Worm (Caenorhabditis elegans): Measurements from ENCODE around the gene srbc-22.

srbc-22 gene

ce11 chrV:2153274-2153673 is 3.7 kb upstream of the srbc-22 start, which contains the start of gene srbc-23:
Gene srbc-23 (plus strand): TSS chrV:2153574.
- TF ChIP-seq pes-1 (GFP tag; IDR thresholded peaks at IDR 0.05) (no peak), sea-1 (GFP tag; conservative IDR thresholded peaks at IDR 0.05) (no peak)

- no peak for TF ChIP-seq sea-1 (GFP tag; conservative IDR thresholded peaks at IDR 0.05)
- no peak for TF ChIP-seq hmbx-1 (tag; optimal IDR thresholded peaks at IDR 0.05)
- TF ChIP-seq ceh-36 (tag; optimal IDR thresholded peaks at IDR 0.05), result no peak
- no peak for TF ChIP-seq scrt-1 (GFP tag; IDR thresholded peaks at IDR 0.05)
- TF ChIP-seq ama-1 (optimal IDR thresholded peaks at IDR 0.05), result no peak
- TF ChIP-seq B0310.2 (tag; optimal IDR thresholded peaks at IDR 0.05), result no peak
- TF ChIP-seq aly-1 (tag; optimal IDR thresholded peaks at IDR 0.05), result no peak
- no peak for TF ChIP-seq pes-1 (GFP tag; IDR thresholded peaks at IDR 0.05)
These were observed 1.7 kb upstream of the srbc-22 start, which contains the start of gene srbc-21 for ce11 chrV:2155232-2155631. Gene srbc-21 (plus strand): TSS chrV:2155532.

ce11 chrV:2159331-2159730 is 2.4 kb downstream of the srbc-22 start, which contains the start of gene C45H4.14:
Gene C45H4.14 (minus strand): TSS chrV:2159431.
- TF ChIP-seq tbx-37 (GFP tag; conservative IDR thresholded peaks at IDR 0.05) (no peak), ceh-13 (GFP tag; optimal IDR thresholded peaks at IDR 0.05) (no peak), ceh-36 (tag; optimal IDR thresholded peaks at IDR 0.05) (no peak), B0310.2 (tag; optimal IDR thresholded peaks at IDR 0.05) (no peak), hmg-4 (GFP tag; optimal IDR thresholded peaks at IDR 0.05) (no peak), tra-4 (tag; optimal IDR thresholded peaks at IDR 0.05) (no peak), F13C5.2 (tag; optimal IDR thresholded peaks at IDR 0.05) (no peak), hnd-1 (tag; optimal IDR thresholded peaks at IDR 0.05) (no peak), scrt-1 (GFP tag; IDR thresholded peaks at IDR 0.05) (no peak), flt-1 (GFP tag; IDR thresholded peaks at IDR 0.05) (no peak), ama-1 (optimal IDR thresholded peaks at IDR 0.05) (no peak), tbx-11 (GFP tag; IDR thresholded peaks at IDR 0.05) (no peak), hmbx-1 (tag; optimal IDR thresholded peaks at IDR 0.05) (no peak), aly-1 (tag; optimal IDR thresholded peaks at IDR 0.05) (no peak), sea-1 (GFP tag; conservative IDR thresholded peaks at IDR 0.05) (no peak), ets-7 (tag; optimal IDR thresholded peaks at IDR 0.05) (no peak)

ce11 chrV:2163735-2164134 is 6.8 kb downstream of the srbc-22 start, which contains the start of gene str-255:
Gene str-255 (minus strand): TSS chrV:2163835.
- TF ChIP-seq tbx-37 (GFP tag; conservative IDR thresholded peaks at IDR 0.05) (no peak), ama-1 (optimal IDR thresholded peaks at IDR 0.05) (no peak), pes-1 (GFP tag; IDR thresholded peaks at IDR 0.05) (no peak), tra-4 (tag; optimal IDR thresholded peaks at IDR 0.05) (no peak)

- TF ChIP-seq pes-1 (GFP tag; IDR thresholded peaks at IDR 0.05) (no peak), sea-1 (GFP tag; conservative IDR thresholded peaks at IDR 0.05) (no peak), scrt-1 (GFP tag; IDR thresholded peaks at IDR 0.05) (no peak), tra-4 (tag; optimal IDR thresholded peaks at IDR 0.05) (no peak), ceh-36 (tag; optimal IDR thresholded peaks at IDR 0.05) (no peak), F13C5.2 (tag; optimal IDR thresholded peaks at IDR 0.05) (no peak), B0310.2 (tag; optimal IDR thresholded peaks at IDR 0.05) (no peak)
These were observed 9.7 kb downstream of the srbc-22 start, which contains the start of gene srbc-19 for ce11 chrV:2166679-2167078. Gene srbc-19 (minus strand): TSS chrV:2166779.

- no peak for TF ChIP-seq F13C5.2 (tag; optimal IDR thresholded peaks at IDR 0.05)
These were observed 17.5 kb downstream of the srbc-22 start for ce11 chrV:2174465-2174864.

- no peak for TF ChIP-seq ets-7 (tag; optimal IDR thresholded peaks at IDR 0.05)
- no peak for TF ChIP-seq sea-1 (GFP tag; conservative IDR thresholded peaks at IDR 0.05)
- TF ChIP-seq tra-4 (tag; optimal IDR thresholded peaks at IDR 0.05), result no peak
- no peak for TF ChIP-seq hmbx-1 (tag; optimal IDR thresholded peaks at IDR 0.05)
- no peak for TF ChIP-seq ceh-36 (tag; optimal IDR thresholded peaks at IDR 0.05)
- TF ChIP-seq aly-1 (tag; optimal IDR thresholded peaks at IDR 0.05), result no peak
- TF ChIP-seq hmg-4 (GFP tag; optimal IDR thresholded peaks at IDR 0.05), result no peak
- TF ChIP-seq F13C5.2 (tag; optimal IDR thresholded peaks at IDR 0.05), result no peak
- TF ChIP-seq tbx-11 (GFP tag; IDR thresholded peaks at IDR 0.05), result no peak
- TF ChIP-seq flt-1 (GFP tag; IDR thresholded peaks at IDR 0.05), result no peak
- TF ChIP-seq ceh-13 (GFP tag; optimal IDR thresholded peaks at IDR 0.05), result no peak
- no peak for TF ChIP-seq hnd-1 (tag; optimal IDR thresholded peaks at IDR 0.05)
- TF ChIP-seq tbx-37 (GFP tag; conservative IDR thresholded peaks at IDR 0.05), result no peak
- TF ChIP-seq B0310.2 (tag; optimal IDR thresholded peaks at IDR 0.05), result no peak
- no peak for TF ChIP-seq ama-1 (optimal IDR thresholded peaks at IDR 0.05)
These were observed 18.3 kb downstream of the srbc-22 start, which contains the start of gene C45H4.18 for ce11 chrV:2175242-2175641. Gene C45H4.18 (plus strand): TSS chrV:2175542.

ce11 chrV:2177307-2177764 is 20.4 kb downstream of the srbc-22 start, which contains the start of gene srbc-17:
Gene srbc-17 (plus strand): TSS chrV:2177714.
- no peak for TF ChIP-seq ama-1 (optimal IDR thresholded peaks at IDR 0.05)
- no peak for TF ChIP-seq flt-1 (GFP tag; IDR thresholded peaks at IDR 0.05)
- no peak for TF ChIP-seq sea-1 (GFP tag; conservative IDR thresholded peaks at IDR 0.05)
- no peak for TF ChIP-seq tra-4 (tag; optimal IDR thresholded peaks at IDR 0.05)

- no peak for TF ChIP-seq pes-1 (GFP tag; IDR thresholded peaks at IDR 0.05)
- TF ChIP-seq hnd-1 (tag; optimal IDR thresholded peaks at IDR 0.05), result no peak
- no peak for TF ChIP-seq flt-1 (GFP tag; IDR thresholded peaks at IDR 0.05)
- no peak for TF ChIP-seq scrt-1 (GFP tag; IDR thresholded peaks at IDR 0.05)
These were observed 22.3 kb downstream of the srbc-22 start, which contains the start of gene cyp-33C1 for ce11 chrV:2179214-2179613. Gene cyp-33C1 (plus strand): TSS chrV:2179514.
